Worm (Caenorhabditis elegans) whole organism, late embryonic: ENCODE results near the gene F16B3.2.

Source experiments
- C38D4.7 ChIP-seq: fragments of 200-800 bp; sonication (Bioruptor generic); optimal IDR thresholded peaks from 2 replicates; lab custom pipeline; 2018; ENCODE audit warnings: mild to moderate bottlenecking, missing genetic modification characterization, moderate library complexity, missing compliant biosample characterization
- F13H6.1 ChIP-seq: sonication (generic microtip); optimal IDR thresholded peaks from 2 replicates; lab custom pipeline; 2016; ENCODE audit warnings: missing genetic modification characterization, missing compliant biosample characterization
- K09A11.1 ChIP-seq: sonication (generic microtip); optimal IDR thresholded peaks from 2 replicates; lab custom pipeline; 2017; ENCODE audit warnings: antibody characterized with exemption, mild to moderate bottlenecking, missing genetic modification characterization, missing compliant biosample characterization; ENCODE audit not compliant: insufficient read depth
- T23F11.4 ChIP-seq: fragments of 200-800 bp; sonication (Bioruptor generic); optimal IDR thresholded peaks from 2 replicates; lab custom pipeline; 2018; ENCODE audit warnings: mild to moderate bottlenecking, missing genetic modification characterization, missing compliant biosample characterization
- Y22D7AL.16 ChIP-seq: sonication (generic microtip); optimal IDR thresholded peaks from 2 replicates; lab custom pipeline; 2016; ENCODE audit warnings: missing genetic modification characterization, missing compliant biosample characterization
- ama-1 ChIP-seq: fragments of 150-350 bp; optimal IDR thresholded peaks from 2 replicates; lab custom pipeline; 2014
- ceh-14 ChIP-seq: sonication (generic microtip); optimal IDR thresholded peaks from 2 replicates; lab custom pipeline; 2016; ENCODE audit warnings: missing genotype, missing genetic modification characterization, missing compliant biosample characterization
- ceh-18 ChIP-seq: sonication (generic microtip); optimal IDR thresholded peaks from 2 replicates; lab custom pipeline; 2016; ENCODE audit warnings: missing genetic modification characterization, missing compliant biosample characterization
- ceh-22 ChIP-seq: sonication (generic microtip); optimal IDR thresholded peaks from 2 replicates; lab custom pipeline; 2017; ENCODE audit warnings: missing biosample characterization, missing genetic modification characterization
- ceh-24 ChIP-seq: sonication (generic microtip); optimal IDR thresholded peaks from 2 replicates; lab custom pipeline; 2016; ENCODE audit warnings: mild to moderate bottlenecking, missing genetic modification characterization, missing compliant biosample characterization
- ceh-30 ChIP-seq: fragments of 150-350 bp; optimal IDR thresholded peaks from 2 replicates; lab custom pipeline; 2014; ENCODE audit warnings: missing biosample characterization, missing genetic modification characterization
- ceh-31 ChIP-seq: sonication (generic microtip); optimal IDR thresholded peaks from 2 replicates; lab custom pipeline; 2016; ENCODE audit warnings: missing genetic modification characterization, missing compliant biosample characterization
- ceh-34 ChIP-seq: sonication (generic microtip); optimal IDR thresholded peaks from 2 replicates; lab custom pipeline; 2016; ENCODE audit warnings: mild to moderate bottlenecking, missing genetic modification characterization, missing compliant biosample characterization
- ceh-48 ChIP-seq: sonication (generic microtip); optimal IDR thresholded peaks from 2 replicates; lab custom pipeline; 2016; ENCODE audit warnings: missing genetic modification characterization, inconsistent platforms, missing compliant biosample characterization
- ceh-6 ChIP-seq: fragments of 200-800 bp; sonication (Bioruptor generic); optimal IDR thresholded peaks from 2 replicates; lab custom pipeline; 2018; ENCODE audit warnings: mild to moderate bottlenecking, missing genetic modification characterization, missing compliant biosample characterization
- che-1 ChIP-seq: sonication (generic microtip); optimal IDR thresholded peaks from 2 replicates; lab custom pipeline; 2016; ENCODE audit warnings: mild to moderate bottlenecking, missing genetic modification characterization, missing compliant biosample characterization
- dve-1 ChIP-seq: sonication (generic microtip); optimal IDR thresholded peaks from 2 replicates; lab custom pipeline; 2017; ENCODE audit warnings: antibody characterized with exemption, mild to moderate bottlenecking, missing genetic modification characterization, missing compliant biosample characterization
- ets-4 ChIP-seq: sonication (generic microtip); optimal IDR thresholded peaks from 2 replicates; lab custom pipeline; 2016; ENCODE audit warnings: missing genetic modification characterization, missing compliant biosample characterization
- eyg-1 ChIP-seq: sonication (generic microtip); optimal IDR thresholded peaks from 2 replicates; lab custom pipeline; 2016; ENCODE audit warnings: missing genotype, missing genetic modification characterization, missing compliant biosample characterization
- fkh-10 ChIP-seq: fragments of 150-350 bp; optimal IDR thresholded peaks from 2 replicates; lab custom pipeline; 2014; ENCODE audit warnings: missing biosample characterization, missing genetic modification reagents, missing genetic modification characterization
- gmeb-2 ChIP-seq: sonication (generic microtip); optimal IDR thresholded peaks from 2 replicates; lab custom pipeline; 2016; ENCODE audit warnings: missing genetic modification characterization, inconsistent platforms, missing compliant biosample characterization
- hlh-13 ChIP-seq: fragments of 200-800 bp; sonication (Bioruptor generic); optimal IDR thresholded peaks from 2 replicates; lab custom pipeline; 2018; ENCODE audit warnings: mild to moderate bottlenecking, missing genetic modification characterization, missing compliant biosample characterization
- hlh-15 ChIP-seq: sonication (generic microtip); optimal IDR thresholded peaks from 2 replicates; lab custom pipeline; 2016; ENCODE audit warnings: missing genetic modification characterization, missing compliant biosample characterization
- hlh-30 ChIP-seq: sonication (generic microtip); optimal IDR thresholded peaks from 2 replicates; lab custom pipeline; 2017; ENCODE audit warnings: antibody characterized with exemption, missing genetic modification characterization, missing compliant biosample characterization; ENCODE audit not compliant: insufficient read depth
- hlh-6 ChIP-seq: sonication (generic microtip); optimal IDR thresholded peaks from 2 replicates; lab custom pipeline; 2016; ENCODE audit warnings: missing genotype, missing genetic modification characterization, missing compliant biosample characterization
- madf-2 ChIP-seq: sonication (generic microtip); optimal IDR thresholded peaks from 2 replicates; lab custom pipeline; 2017; ENCODE audit warnings: missing genetic modification characterization, missing compliant biosample characterization
- mec-3 ChIP-seq: sonication (generic microtip); optimal IDR thresholded peaks from 2 replicates; lab custom pipeline; 2016; ENCODE audit warnings: borderline replicate concordance, missing genetic modification characterization, missing compliant biosample characterization
- nfya-1 ChIP-seq: sonication (generic microtip); optimal IDR thresholded peaks from 2 replicates; lab custom pipeline; 2017; ENCODE audit warnings: missing genetic modification characterization, mild to moderate bottlenecking, missing compliant biosample characterization, antibody characterized with exemption, moderate library complexity
- nhr-11 ChIP-seq: fragments of 150-350 bp; optimal IDR thresholded peaks from 2 replicates; lab custom pipeline; 2014; ENCODE audit warnings: missing biosample characterization, missing genetic modification characterization
- npax-4 ChIP-seq: sonication (generic microtip); optimal IDR thresholded peaks from 2 replicates; lab custom pipeline; 2016; ENCODE audit warnings: missing genetic modification characterization, missing compliant biosample characterization
- pag-3 ChIP-seq: sonication (generic microtip); optimal IDR thresholded peaks from 2 replicates; lab custom pipeline; 2016; ENCODE audit warnings: missing compliant biosample characterization, missing genetic modification characterization, borderline replicate concordance
- pat-9 ChIP-seq: fragments of 200-800 bp; sonication (Bioruptor generic); optimal IDR thresholded peaks from 2 replicates; lab custom pipeline; 2018; ENCODE audit warnings: mild to moderate bottlenecking, missing genetic modification characterization, moderate library complexity, missing compliant biosample characterization
- pha-2 ChIP-seq: sonication (generic microtip); optimal IDR thresholded peaks from 2 replicates; lab custom pipeline; 2017; ENCODE audit warnings: mild to moderate bottlenecking, missing genetic modification characterization, missing compliant biosample characterization
- pqm-1 ChIP-seq: sonication (generic microtip); optimal IDR thresholded peaks from 2 replicates; lab custom pipeline; 2016; ENCODE audit warnings: missing genetic modification characterization, missing compliant biosample characterization
- pros-1 ChIP-seq: fragments of 150-350 bp; optimal IDR thresholded peaks from 2 replicates; lab custom pipeline; 2014; ENCODE audit warnings: missing biosample characterization, missing genetic modification reagents, missing genetic modification characterization
- ref-2 ChIP-seq: sonication (generic microtip); optimal IDR thresholded peaks from 2 replicates; lab custom pipeline; 2016; ENCODE audit warnings: missing genetic modification characterization, missing compliant biosample characterization
- rnt-1 ChIP-seq: sonication (generic microtip); optimal IDR thresholded peaks from 2 replicates; lab custom pipeline; 2016; ENCODE audit warnings: missing genetic modification characterization, missing compliant biosample characterization
- sox-4 ChIP-seq: sonication (generic microtip); optimal IDR thresholded peaks from 2 replicates; lab custom pipeline; 2017; ENCODE audit warnings: mild to moderate bottlenecking, missing genetic modification characterization, inconsistent platforms, missing compliant biosample characterization
- syd-9 ChIP-seq: sonication (generic microtip); optimal IDR thresholded peaks from 2 replicates; lab custom pipeline; 2016; ENCODE audit warnings: mild to moderate bottlenecking, missing genetic modification characterization, moderate library complexity, missing compliant biosample characterization
- tbx-2 ChIP-seq: sonication (generic microtip); optimal IDR thresholded peaks from 2 replicates; lab custom pipeline; 2016; ENCODE audit warnings: missing genetic modification characterization, missing compliant biosample characterization
- tbx-7 ChIP-seq: sonication (generic microtip); optimal IDR thresholded peaks from 2 replicates; lab custom pipeline; 2016; ENCODE audit warnings: missing genotype, missing genetic modification characterization, missing compliant biosample characterization
- ttx-3 ChIP-seq: sonication (generic microtip); optimal IDR thresholded peaks from 2 replicates; lab custom pipeline; 2016; ENCODE audit warnings: missing genetic modification reagents, missing genetic modification characterization, missing compliant biosample characterization
- unc-3 ChIP-seq, 2 experiments: fragments of 200-800 bp in 1 of 2; sonication (Bioruptor generic) in 1 of 2; sonication (generic microtip) in 1 of 2; conservative IDR thresholded peaks in 1 of 2; optimal IDR thresholded peaks in 1 of 2; 2 replicates each; pipeline versions ENCODE4 v1.3.6 to Lab custom; 2016 to 2022; ENCODE audit warnings: missing compliant biosample characterization in 2 of 2, missing genetic modification characterization in 2 of 2, missing genetic modification reagents in 1 of 2
- ztf-16 ChIP-seq: sonication (generic microtip); optimal IDR thresholded peaks from 2 replicates; lab custom pipeline; 2017; ENCODE audit warnings: missing genetic modification characterization, missing compliant biosample characterization

Gene F16B3.2

DNA sequence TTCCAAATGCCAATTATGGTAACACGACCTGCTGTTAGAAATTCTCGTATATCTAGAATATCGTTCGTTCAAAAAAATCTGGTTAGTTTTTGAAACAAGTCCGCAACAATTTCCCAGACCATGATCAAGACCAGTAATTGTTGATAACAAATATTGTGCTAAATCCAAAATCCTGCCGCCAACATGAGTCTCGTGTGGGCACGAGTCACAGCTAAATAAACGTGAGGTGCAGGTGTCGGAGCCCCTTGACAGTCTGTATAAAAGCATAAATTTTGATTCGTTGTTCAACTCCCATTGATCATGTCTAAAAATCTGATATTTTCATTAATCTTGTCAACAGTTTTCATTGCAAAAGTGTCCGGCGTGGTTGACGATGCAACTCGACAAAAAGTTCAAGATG, at the start of gene F16B3.2:
F16B3.2 (plus strand) TSS at position 301 of the 400 bp plus-strand sequence.
- TF ChIP-seq fkh-10 (GFP tag; lab: Kevin White, UChicago) (no peak), unc-3 (GFP tag; conservative IDR thresholded peaks at IDR 0.05; lab: Robert Waterston, UW) (no peak), unc-3 (tag; optimal IDR thresholded peaks at IDR 0.05; lab: Kevin White, UChicago) (no peak), ceh-6 (GFP tag; lab: Kevin White, UChicago) (no peak), dve-1 (tag; lab: Kevin White, UChicago) (no peak), ceh-14 (tag; lab: Kevin White, UChicago) (no peak), K09A11.1 (no peak), pqm-1 (tag; lab: Kevin White, UChicago) (no peak), ceh-34 (no peak), pros-1 (tag; lab: Kevin White, UChicago) (no peak), ztf-16 (no peak), ceh-31 (tag; lab: Kevin White, UChicago) (no peak), syd-9 (no peak), eyg-1 (tag; lab: Kevin White, UChicago) (no peak), npax-4 (tag; lab: Kevin White, UChicago) (no peak), che-1 (tag; lab: Kevin White, UChicago) (no peak)

DNA sequence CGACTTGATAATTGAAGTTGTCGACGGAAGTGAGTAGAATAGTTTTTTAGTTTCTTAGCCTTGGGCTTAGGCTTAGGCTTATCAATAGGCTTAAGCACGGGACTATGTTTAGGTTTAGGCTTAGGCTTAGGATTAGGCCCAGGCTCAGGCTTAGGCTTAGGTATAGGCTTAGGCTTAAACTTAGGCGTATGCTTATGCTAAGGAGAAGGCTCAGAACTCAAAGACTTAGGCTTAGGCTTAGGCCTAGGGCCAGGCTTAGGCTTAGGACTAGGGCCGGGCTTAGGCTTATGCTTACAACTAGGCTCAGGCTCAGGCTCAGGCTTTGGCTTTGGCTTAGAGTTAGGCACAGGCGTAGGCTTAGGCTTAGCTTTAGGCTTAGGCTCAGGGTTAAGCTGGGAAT, 48.4 kb upstream of the F16B3.2 start:
- no peak for TF ChIP-seq madf-2 (tag; lab: Kevin White, UChicago)
- TF ChIP-seq tbx-2 (tag; lab: Kevin White, UChicago): no peak
- TF ChIP-seq hlh-6 (tag; lab: Kevin White, UChicago): no peak
- TF ChIP-seq, all 69 proteins: peak for 0

- TF ChIP-seq F13H6.1 (no peak), pag-3 (no peak), ceh-30 (tag; lab: Kevin White, UChicago) (no peak), C38D4.7 (no peak), ceh-48 (no peak), dve-1 (tag; lab: Kevin White, UChicago) (no peak), pat-9 (no peak), ztf-16 (no peak), nfya-1 (tag; lab: Kevin White, UChicago) (no peak), hlh-30 (tag; lab: Kevin White, UChicago) (no peak)
Measured at ce11 chrV:1270611-1271010, 44.3 kb upstream of the F16B3.2 start, which contains the start of gene Y75B7B.1. Y75B7B.1 (plus strand) TSS chrV:1270911.

- no peak for TF ChIP-seq che-1 (tag; lab: Kevin White, UChicago)
- TF ChIP-seq rnt-1 (tag; lab: Kevin White, UChicago): no peak
- TF ChIP-seq syd-9: no peak
- TF ChIP-seq ref-2 (tag; lab: Kevin White, UChicago): no peak
- TF ChIP-seq pqm-1 (tag; lab: Kevin White, UChicago): no peak
- no peak for TF ChIP-seq nfya-1 (tag; lab: Kevin White, UChicago)
- no peak for TF ChIP-seq ceh-14 (tag; lab: Kevin White, UChicago)
- TF ChIP-seq ama-1 (lab: Kevin White, UChicago): no peak
- TF ChIP-seq gmeb-2: no peak
Measured at ce11 chrV:1275924-1276323, 39.0 kb upstream of the F16B3.2 start, which contains the start of gene Y75B7B.2. Y75B7B.2 (minus strand) TSS chrV:1276024.

DNA sequence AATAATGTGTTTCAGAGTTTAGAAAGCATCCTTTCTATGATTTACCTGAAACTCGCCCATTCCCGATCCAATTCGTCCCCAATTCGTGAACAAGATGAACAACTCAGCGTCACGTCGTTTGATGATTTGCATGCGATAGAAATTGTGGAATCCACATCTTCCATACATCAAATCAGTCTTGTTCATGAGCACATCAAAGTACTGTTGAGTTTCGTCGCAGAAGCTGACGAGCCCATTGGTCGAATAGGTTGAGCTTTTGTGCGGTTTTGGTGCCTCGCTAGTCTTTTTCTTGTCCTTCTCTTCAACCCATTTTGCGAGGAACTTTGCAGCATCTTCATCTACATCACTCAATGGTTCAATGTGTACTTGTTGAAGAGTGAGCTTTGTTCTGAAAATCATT, 37.0 kb upstream of the F16B3.2 start:
- no peak for TF ChIP-seq ceh-18 (tag; lab: Kevin White, UChicago)
- no peak for TF ChIP-seq mec-3
- no peak for TF ChIP-seq tbx-7
- TF ChIP-seq ttx-3: no peak
- TF ChIP-seq nhr-11 (tag; lab: Kevin White, UChicago): no peak
- TF ChIP-seq Y22D7AL.16 (tag; lab: Kevin White, UChicago): no peak
- no peak for TF ChIP-seq npax-4 (tag; lab: Kevin White, UChicago)
- no peak for TF ChIP-seq tbx-2 (tag; lab: Kevin White, UChicago)
- TF ChIP-seq T23F11.4 (GFP tag; lab: Kevin White, UChicago): no peak
- no peak for TF ChIP-seq madf-2 (tag; lab: Kevin White, UChicago)
- no peak for TF ChIP-seq pha-2 (tag; lab: Kevin White, UChicago)
- no peak for TF ChIP-seq ceh-24 (tag; lab: Kevin White, UChicago)
- no peak for TF ChIP-seq ceh-30 (tag; lab: Kevin White, UChicago)
- no peak for TF ChIP-seq ets-4 (tag; lab: Kevin White, UChicago)
- TF ChIP-seq sox-4 (tag; lab: Kevin White, UChicago): no peak
- no peak for TF ChIP-seq hlh-13 (GFP tag; lab: Kevin White, UChicago)
- no peak for TF ChIP-seq hlh-15 (tag; lab: Kevin White, UChicago)
- TF ChIP-seq ceh-22 (tag; lab: Kevin White, UChicago): no peak
